Worm (Caenorhabditis elegans) whole organism, late embryonic: ENCODE measurements around the gene ugt-46.
A peak's percentile ranks its signal among the peaks of the same experiment; 100 is the strongest.

Experiments
- C08G9.2 ChIP-seq: sonication (generic microtip); optimal IDR thresholded peaks from 2 replicates; lab custom pipeline; 2016; ENCODE audit warnings: mild to moderate bottlenecking, missing genetic modification characterization, moderate library complexity, missing compliant biosample characterization
- F13H6.1 ChIP-seq: sonication (generic microtip); optimal IDR thresholded peaks from 2 replicates; lab custom pipeline; 2016; ENCODE audit warnings: missing genetic modification characterization, missing compliant biosample characterization
- K02D7.2 ChIP-seq: sonication (generic microtip); optimal IDR thresholded peaks from 2 replicates; lab custom pipeline; 2017; ENCODE audit warnings: mild to moderate bottlenecking, missing genetic modification characterization, missing compliant biosample characterization
- ahr-1 ChIP-seq: sonication (generic microtip); optimal IDR thresholded peaks from 2 replicates; lab custom pipeline; 2016; ENCODE audit warnings: missing genetic modification characterization, missing compliant biosample characterization
- ceh-14 ChIP-seq: sonication (generic microtip); optimal IDR thresholded peaks from 2 replicates; lab custom pipeline; 2016; ENCODE audit warnings: missing genotype, missing genetic modification characterization, missing compliant biosample characterization
- ceh-18 ChIP-seq: sonication (generic microtip); optimal IDR thresholded peaks from 2 replicates; lab custom pipeline; 2016; ENCODE audit warnings: missing genetic modification characterization, missing compliant biosample characterization
- ceh-19 ChIP-seq: fragments of 200-800 bp; sonication (Bioruptor generic); optimal IDR thresholded peaks from 2 replicates; lab custom pipeline; 2018; ENCODE audit warnings: mild to moderate bottlenecking, missing genetic modification characterization, missing compliant biosample characterization
- ceh-24 ChIP-seq: sonication (generic microtip); optimal IDR thresholded peaks from 2 replicates; lab custom pipeline; 2016; ENCODE audit warnings: mild to moderate bottlenecking, missing genetic modification characterization, missing compliant biosample characterization
- ceh-30 ChIP-seq: fragments of 150-350 bp; optimal IDR thresholded peaks from 2 replicates; lab custom pipeline; 2014; ENCODE audit warnings: missing biosample characterization, missing genetic modification characterization
- ceh-31 ChIP-seq: sonication (generic microtip); optimal IDR thresholded peaks from 2 replicates; lab custom pipeline; 2016; ENCODE audit warnings: missing genetic modification characterization, missing compliant biosample characterization
- ceh-34 ChIP-seq: sonication (generic microtip); optimal IDR thresholded peaks from 2 replicates; lab custom pipeline; 2016; ENCODE audit warnings: mild to moderate bottlenecking, missing genetic modification characterization, missing compliant biosample characterization
- ceh-6 ChIP-seq: fragments of 200-800 bp; sonication (Bioruptor generic); optimal IDR thresholded peaks from 2 replicates; lab custom pipeline; 2018; ENCODE audit warnings: mild to moderate bottlenecking, missing genetic modification characterization, missing compliant biosample characterization
- dve-1 ChIP-seq: sonication (generic microtip); optimal IDR thresholded peaks from 2 replicates; lab custom pipeline; 2017; ENCODE audit warnings: antibody characterized with exemption, mild to moderate bottlenecking, missing genetic modification characterization, missing compliant biosample characterization
- elt-4 ChIP-seq: sonication (generic microtip); optimal IDR thresholded peaks from 2 replicates; lab custom pipeline; 2016; ENCODE audit warnings: missing genetic modification characterization, missing compliant biosample characterization
- eyg-1 ChIP-seq: sonication (generic microtip); optimal IDR thresholded peaks from 2 replicates; lab custom pipeline; 2016; ENCODE audit warnings: missing genotype, missing genetic modification characterization, missing compliant biosample characterization
- fkh-10 ChIP-seq: fragments of 150-350 bp; optimal IDR thresholded peaks from 2 replicates; lab custom pipeline; 2014; ENCODE audit warnings: missing biosample characterization, missing genetic modification reagents, missing genetic modification characterization
- gmeb-2 ChIP-seq: sonication (generic microtip); optimal IDR thresholded peaks from 2 replicates; lab custom pipeline; 2016; ENCODE audit warnings: missing genetic modification characterization, inconsistent platforms, missing compliant biosample characterization
- hlh-13 ChIP-seq: fragments of 200-800 bp; sonication (Bioruptor generic); optimal IDR thresholded peaks from 2 replicates; lab custom pipeline; 2018; ENCODE audit warnings: mild to moderate bottlenecking, missing genetic modification characterization, missing compliant biosample characterization
- hlh-15 ChIP-seq: sonication (generic microtip); optimal IDR thresholded peaks from 2 replicates; lab custom pipeline; 2016; ENCODE audit warnings: missing genetic modification characterization, missing compliant biosample characterization
- hlh-30 ChIP-seq: sonication (generic microtip); optimal IDR thresholded peaks from 2 replicates; lab custom pipeline; 2017; ENCODE audit warnings: antibody characterized with exemption, missing genetic modification characterization, missing compliant biosample characterization; ENCODE audit not compliant: insufficient read depth
- hlh-6 ChIP-seq: sonication (generic microtip); optimal IDR thresholded peaks from 2 replicates; lab custom pipeline; 2016; ENCODE audit warnings: missing genotype, missing genetic modification characterization, missing compliant biosample characterization
- hlh-8 ChIP-seq: sonication (generic microtip); optimal IDR thresholded peaks from 2 replicates; lab custom pipeline; 2016; ENCODE audit warnings: missing genotype, missing genetic modification characterization, missing compliant biosample characterization
- nfya-1 ChIP-seq: sonication (generic microtip); optimal IDR thresholded peaks from 2 replicates; lab custom pipeline; 2017; ENCODE audit warnings: missing genetic modification characterization, mild to moderate bottlenecking, missing compliant biosample characterization, antibody characterized with exemption, moderate library complexity
- nhr-11 ChIP-seq: fragments of 150-350 bp; optimal IDR thresholded peaks from 2 replicates; lab custom pipeline; 2014; ENCODE audit warnings: missing biosample characterization, missing genetic modification characterization
- pag-3 ChIP-seq: sonication (generic microtip); optimal IDR thresholded peaks from 2 replicates; lab custom pipeline; 2016; ENCODE audit warnings: missing compliant biosample characterization, missing genetic modification characterization, borderline replicate concordance
- pat-9 ChIP-seq: fragments of 200-800 bp; sonication (Bioruptor generic); optimal IDR thresholded peaks from 2 replicates; lab custom pipeline; 2018; ENCODE audit warnings: mild to moderate bottlenecking, missing genetic modification characterization, moderate library complexity, missing compliant biosample characterization
- pax-1 ChIP-seq: fragments of 150-350 bp; optimal IDR thresholded peaks from 2 replicates; lab custom pipeline; 2014; ENCODE audit warnings: missing biosample characterization, missing genetic modification characterization
- pha-4 ChIP-seq: fragments of 150-350 bp; optimal IDR thresholded peaks from 2 replicates; lab custom pipeline; 2018; ENCODE audit warnings: missing biosample characterization, missing genetic modification reagents, missing genetic modification characterization
- rnt-1 ChIP-seq: sonication (generic microtip); optimal IDR thresholded peaks from 2 replicates; lab custom pipeline; 2016; ENCODE audit warnings: missing genetic modification characterization, missing compliant biosample characterization
- sdc-2 ChIP-seq: sonication (generic microtip); optimal IDR thresholded peaks from 2 replicates; lab custom pipeline; 2016; ENCODE audit warnings: missing genotype, missing genetic modification characterization, missing compliant biosample characterization
- sox-2 ChIP-seq: fragments of 200-800 bp; sonication (Bioruptor generic); IDR thresholded peaks from 2 replicates; pipeline ENCODE4 v1.3.6; 2022; ENCODE audit warnings: missing genetic modification reagents, missing genetic modification characterization, missing compliant biosample characterization
- tbx-2 ChIP-seq: sonication (generic microtip); optimal IDR thresholded peaks from 2 replicates; lab custom pipeline; 2016; ENCODE audit warnings: missing genetic modification characterization, missing compliant biosample characterization
- tbx-7 ChIP-seq: sonication (generic microtip); optimal IDR thresholded peaks from 2 replicates; lab custom pipeline; 2016; ENCODE audit warnings: missing genotype, missing genetic modification characterization, missing compliant biosample characterization
- unc-3 ChIP-seq, 2 experiments: fragments of 200-800 bp in 1 of 2; sonication (Bioruptor generic) in 1 of 2; sonication (generic microtip) in 1 of 2; conservative IDR thresholded peaks in 1 of 2; optimal IDR thresholded peaks in 1 of 2; 2 replicates each; pipeline versions ENCODE4 v1.3.6 to Lab custom; 2016 to 2022; ENCODE audit warnings: missing compliant biosample characterization in 2 of 2, missing genetic modification characterization in 2 of 2, missing genetic modification reagents in 1 of 2
- unc-55 ChIP-seq: sonication (generic microtip); optimal IDR thresholded peaks from 2 replicates; lab custom pipeline; 2017; ENCODE audit warnings: missing biosample characterization, missing genetic modification reagents, missing genetic modification characterization
- zip-5 ChIP-seq: sonication (generic microtip); optimal IDR thresholded peaks from 2 replicates; lab custom pipeline; 2016; ENCODE audit warnings: missing genetic modification characterization, missing compliant biosample characterization

ugt-46 gene

ce11 chrX:504046-504843 lies 25.8 kb downstream of the ugt-46 start:
- TF ChIP-seq rnt-1 (tag; lab: Kevin White, UChicago) (no peak), tbx-2 (no peak), pax-1 (tag; lab: Kevin White, UChicago) (no peak), ceh-19 (GFP tag; lab: Kevin White, UChicago) (no peak), eyg-1 (tag; lab: Kevin White, UChicago) (no peak), hlh-6 (tag; lab: Kevin White, UChicago) (no peak), nhr-11 (no peak), hlh-8 (no peak), unc-55 (GFP tag; lab: Kevin White, UChicago) (no peak), ahr-1 (tag; lab: Kevin White, UChicago) (no peak), elt-4 (tag; lab: Kevin White, UChicago) (no peak), ceh-31 (no peak), K02D7.2 (tag; lab: Kevin White, UChicago) (no peak), ceh-34 (no peak), zip-5 (no peak), ceh-6 (GFP tag; lab: Kevin White, UChicago) (no peak), F13H6.1 (tag; lab: Kevin White, UChicago) (no peak), hlh-13 (no peak), gmeb-2 (tag; lab: Kevin White, UChicago) (no peak), ceh-24 (tag; lab: Kevin White, UChicago) (no peak)

ce11 chrX:498640-499039 lies 31.4 kb downstream of the ugt-46 start:
- no peak for TF ChIP-seq pha-4 (tag; lab: Kevin White, UChicago)
- TF ChIP-seq hlh-30 (tag; lab: Kevin White, UChicago), result no peak
- no peak for TF ChIP-seq sdc-2 (tag; lab: Kevin White, UChicago)
- no peak for TF ChIP-seq tbx-7
- no peak for TF ChIP-seq fkh-10 (GFP tag; lab: Kevin White, UChicago)

- TF ChIP-seq pat-9 (tag; lab: Kevin White, UChicago), result no peak
- no peak for TF ChIP-seq unc-3 (GFP tag; conservative IDR thresholded peaks at IDR 0.05; lab: Robert Waterston, UW)
- TF ChIP-seq unc-3 (tag; optimal IDR thresholded peaks at IDR 0.05; lab: Kevin White, UChicago), result no peak
- TF ChIP-seq pag-3 (tag; lab: Kevin White, UChicago), result no peak
- no peak for TF ChIP-seq nfya-1 (tag; lab: Kevin White, UChicago)
- TF ChIP-seq ceh-19 (GFP tag; lab: Kevin White, UChicago), result no peak
- TF ChIP-seq hlh-13, result no peak
- no peak for TF ChIP-seq hlh-15 (tag; lab: Kevin White, UChicago)
- TF ChIP-seq ceh-14 (tag; lab: Kevin White, UChicago), result no peak
- no peak for TF ChIP-seq fkh-10 (GFP tag; lab: Kevin White, UChicago)
- no peak for TF ChIP-seq nhr-11
- TF ChIP-seq C08G9.2 (tag; lab: Kevin White, UChicago), result no peak
- no peak for TF ChIP-seq sox-2
- TF ChIP-seq ceh-30 (tag; lab: Kevin White, UChicago), result no peak
Observed at ce11 chrX:496795-497194, 33.3 kb downstream of the ugt-46 start.

ce11 chrX:492919-493318 lies 37.2 kb downstream of the ugt-46 start, which contains the start of gene B0310.1:
Gene B0310.1, plus strand, starts transcription at chrX:493228.
- TF ChIP-seq dve-1 (tag; lab: Kevin White, UChicago), result no peak
- peak; percentile 50 for TF ChIP-seq ceh-18
- peak; percentile 56 for TF ChIP-seq unc-55 (GFP tag; lab: Kevin White, UChicago)
- no peak for TF ChIP-seq sdc-2 (tag; lab: Kevin White, UChicago)
